Comparison of ENCODE assay signal across 2 worm cellular contexts in genomic region chrX:3061698-3062097, ce11.
TF ChIP-seq lines count a peak whose summit lies in the region.

No protein-coding gene starts in this region.

TF ChIP-seq in whole organism, L1 larva, 84 proteins besides CTCF, POLR2A, EP300 and RAD21:
- TF ChIP-seq fkh-4 (tag; optimal IDR thresholded peaks at IDR 0.05; lab: Kevin White, UChicago; ENCODE audit: borderline replicate concordance) (no peak), nhr-71 (tag; optimal IDR thresholded peaks at IDR 0.05; lab: Kevin White, UChicago) (no peak), nhr-85 (tag; lab: Kevin White, UChicago) (peak; percentile 4), nhr-76 (tag; optimal IDR thresholded peaks at IDR 0.05; lab: Kevin White, UChicago) (no peak), mef-2 (tag; optimal IDR thresholded peaks at IDR 0.05; lab: Kevin White, UChicago) (no peak)

TF ChIP-seq in whole organism, mixed stage, embryonic, 35 proteins besides CTCF, POLR2A, EP300 and RAD21:
- TF ChIP-seq bed-3 (GFP tag; optimal IDR thresholded peaks at IDR 0.05; lab: Kevin White, UChicago) = no peak
- TF ChIP-seq nhr-12 (tag; optimal IDR thresholded peaks at IDR 0.05; lab: Kevin White, UChicago) = no peak
- peak; percentile 75 for TF ChIP-seq nhr-2 (tag; optimal IDR thresholded peaks at IDR 0.05; lab: Kevin White, UChicago)
- TF ChIP-seq zip-8 (tag; optimal IDR thresholded peaks at IDR 0.05; lab: Kevin White, UChicago) = peak; percentile 55
